Fruit fly (Drosophila melanogaster) whole organism, embryonic: ENCODE results near the gene PolE2.
A peak's percentile ranks its signal among the peaks of the same experiment; 100 is the strongest.

Experiments used
- Blimp-1 ChIP-seq: fragments of 200-800 bp; sonication (Bioruptor generic); optimal IDR thresholded peaks from 3 replicates; lab custom pipeline; 2018; ENCODE audit warnings: missing biosample characterization, missing genetic modification characterization, mild to moderate bottlenecking, moderate library complexity, missing genetic modification reagents
- Bteb2 ChIP-seq: fragments of 200-800 bp; sonication (Bioruptor generic); optimal IDR thresholded peaks from 2 replicates; lab custom pipeline; 2016; ENCODE audit warnings: missing biosample characterization, missing genetic modification characterization
- CG10267 ChIP-seq: fragments of 200-800 bp; sonication (Bioruptor generic); optimal IDR thresholded peaks from 2 replicates; lab custom pipeline; 2018; ENCODE audit warnings: missing biosample characterization, mild to moderate bottlenecking, missing genetic modification characterization, moderate library complexity
- CG10654 ChIP-seq: fragments of 200-800 bp; sonication (Bioruptor generic); optimal IDR thresholded peaks from 2 replicates; lab custom pipeline; 2016; ENCODE audit warnings: missing biosample characterization, missing genetic modification characterization
- CG11504 ChIP-seq: fragments of 200-800 bp; sonication (Bioruptor generic); optimal IDR thresholded peaks from 3 replicates; lab custom pipeline; 2019; ENCODE audit warnings: missing biosample characterization, mild to moderate bottlenecking, missing genetic modification characterization, moderate library complexity
- CG11696 ChIP-seq: fragments of 200-800 bp; sonication (Bioruptor generic); IDR thresholded peaks from 2 replicates; pipeline ENCODE4 v1.3.6; 2022; ENCODE audit warnings: missing biosample characterization, missing genetic modification characterization
- CG13123 ChIP-seq: fragments of 200-800 bp; sonication (Bioruptor generic); optimal IDR thresholded peaks from 2 replicates; lab custom pipeline; 2016; ENCODE audit warnings: missing biosample characterization, missing genetic modification characterization
- CG13894 ChIP-seq: fragments of 200-800 bp; sonication (Bioruptor generic); optimal IDR thresholded peaks from 3 replicates; lab custom pipeline; 2018; ENCODE audit warnings: missing biosample characterization, mild to moderate bottlenecking, missing genetic modification characterization, moderate library complexity
- CG15696 ChIP-seq: fragments of 200-800 bp; sonication (Bioruptor generic); optimal IDR thresholded peaks from 2 replicates; lab custom pipeline; 2019; ENCODE audit warnings: missing biosample characterization, mild to moderate bottlenecking, missing genetic modification characterization, moderate library complexity
- CG16813 ChIP-seq: fragments of 200-800 bp; sonication (Bioruptor generic); IDR thresholded peaks from 3 replicates; pipeline ENCODE4 v1.3.6; 2022; ENCODE audit warnings: missing biosample characterization, missing genetic modification characterization; ENCODE audit not compliant: partially characterized antibody
- CG16863 ChIP-seq: fragments of 200-800 bp; sonication (Bioruptor generic); optimal IDR thresholded peaks from 3 replicates; lab custom pipeline; 2016; ENCODE audit warnings: missing biosample characterization, missing genetic modification characterization
- CG17186 ChIP-seq: fragments of 200-800 bp; sonication (Bioruptor generic); optimal IDR thresholded peaks from 3 replicates; lab custom pipeline; 2017; ENCODE audit warnings: missing biosample characterization, missing genetic modification reagents, missing genetic modification characterization
- CG17359 ChIP-seq: fragments of 200-800 bp; sonication (Bioruptor generic); optimal IDR thresholded peaks from 3 replicates; lab custom pipeline; 2018; ENCODE audit warnings: missing biosample characterization, mild to moderate bottlenecking, missing genetic modification characterization, moderate library complexity
- CG17568 ChIP-seq: fragments of 200-800 bp; sonication (Bioruptor generic); optimal IDR thresholded peaks from 2 replicates; lab custom pipeline; 2018; ENCODE audit warnings: missing biosample characterization, mild to moderate bottlenecking, missing genetic modification characterization, moderate library complexity
- CG18619 ChIP-seq: fragments of 200-800 bp; sonication (Bioruptor generic); optimal IDR thresholded peaks from 3 replicates; lab custom pipeline; 2017; ENCODE audit warnings: missing biosample characterization, mild to moderate bottlenecking, missing genetic modification characterization
- CG2120 ChIP-seq: fragments of 200-800 bp; sonication (Bioruptor generic); optimal IDR thresholded peaks from 3 replicates; lab custom pipeline; 2016; ENCODE audit warnings: missing biosample characterization, missing genetic modification characterization
- CG31224 ChIP-seq: fragments of 200-800 bp; sonication (Bioruptor generic); IDR thresholded peaks from 2 replicates; pipeline ENCODE4 v1.3.6; 2022; ENCODE audit warnings: missing biosample characterization, missing genetic modification characterization
- CG3726 ChIP-seq: fragments of 200-800 bp; sonication (Bioruptor generic); IDR thresholded peaks from 3 replicates; pipeline ENCODE4, ENCODE4 v1.3.6; 2022; ENCODE audit warnings: missing biosample characterization, missing genetic modification characterization
- CG3995 ChIP-seq: fragments of 200-800 bp; sonication (Bioruptor generic); optimal IDR thresholded peaks from 3 replicates; lab custom pipeline; 2016; ENCODE audit warnings: missing biosample characterization, missing genetic modification characterization
- CG4707 ChIP-seq: fragments of 200-800 bp; sonication (Bioruptor generic); optimal IDR thresholded peaks from 2 replicates; lab custom pipeline; 2018; ENCODE audit warnings: missing biosample characterization, mild to moderate bottlenecking, missing genetic modification characterization, moderate library complexity
- CG5180 ChIP-seq: fragments of 200-800 bp; sonication (Bioruptor generic); optimal IDR thresholded peaks from 3 replicates; lab custom pipeline; 2017; ENCODE audit warnings: missing biosample characterization, missing genetic modification characterization, mild to moderate bottlenecking, moderate library complexity, missing genetic modification reagents
- CG6254 ChIP-seq: fragments of 200-800 bp; sonication (Bioruptor generic); optimal IDR thresholded peaks from 3 replicates; lab custom pipeline; 2017; ENCODE audit warnings: mild to moderate bottlenecking, missing biosample characterization, missing genetic modification reagents, missing genetic modification characterization
- CG6765 ChIP-seq: fragments of 200-800 bp; sonication (Bioruptor generic); optimal IDR thresholded peaks from 3 replicates; lab custom pipeline; 2017; ENCODE audit warnings: missing biosample characterization, mild to moderate bottlenecking, missing genetic modification characterization
- CG6854 ChIP-seq: fragments of 200-800 bp; sonication (Bioruptor generic); optimal IDR thresholded peaks from 3 replicates; lab custom pipeline; 2017; ENCODE audit warnings: missing biosample characterization, mild to moderate bottlenecking, missing genetic modification characterization
- CG9727 ChIP-seq: fragments of 200-800 bp; sonication (Bioruptor generic); optimal IDR thresholded peaks from 3 replicates; lab custom pipeline; 2017; ENCODE audit warnings: missing biosample characterization, mild to moderate bottlenecking, missing genetic modification characterization
- D19A ChIP-seq: fragments of 200-800 bp; optimal IDR thresholded peaks from 3 replicates; lab custom pipeline; 2019; ENCODE audit warnings: missing biosample characterization, mild to moderate bottlenecking, missing genetic modification characterization, moderate library complexity
- Dbx ChIP-seq: fragments of 200-800 bp; sonication (Bioruptor generic); IDR thresholded peaks from 3 replicates; pipeline ENCODE4 v1.3.6; 2022; ENCODE audit warnings: missing biosample characterization, missing genetic modification characterization
- HLHmδ ChIP-seq: fragments of 200-800 bp; sonication (Bioruptor generic); optimal IDR thresholded peaks from 2 replicates; lab custom pipeline; 2018; ENCODE audit warnings: missing biosample characterization, mild to moderate bottlenecking, missing genetic modification characterization, moderate library complexity
- Hr3 ChIP-seq: fragments of 200-800 bp; sonication (Bioruptor generic); optimal IDR thresholded peaks from 3 replicates; lab custom pipeline; 2016; ENCODE audit warnings: missing biosample characterization, missing genetic modification characterization
- Hr39 ChIP-seq: fragments of >200 bp; optimal IDR thresholded peaks from 2 replicates; lab custom pipeline; 2017
- Lim3 ChIP-seq: fragments of 200-800 bp; sonication (Bioruptor generic); IDR thresholded peaks from 2 replicates; pipeline ENCODE4 v1.3.6; 2022; ENCODE audit warnings: missing biosample characterization, missing genetic modification characterization
- NC2α ChIP-seq: fragments of 200-800 bp; sonication (Bioruptor generic); optimal IDR thresholded peaks from 2 replicates; lab custom pipeline; 2016; ENCODE audit warnings: missing biosample characterization, missing genetic modification characterization
- NK7.1 ChIP-seq: fragments of 200-800 bp; sonication (Bioruptor generic); optimal IDR thresholded peaks from 3 replicates; lab custom pipeline; 2016; ENCODE audit warnings: missing biosample characterization, missing genetic modification characterization
- Side ChIP-seq: fragments of 200-800 bp; sonication (Bioruptor generic); optimal IDR thresholded peaks from 2 replicates; lab custom pipeline; 2016; ENCODE audit warnings: missing biosample characterization, missing genetic modification characterization
- Sin3A ChIP-seq: fragments of >200 bp; optimal IDR thresholded peaks from 2 replicates; lab custom pipeline; 2018
- Trl ChIP-seq, 3 experiments: fragments of >200 bp in 2 of 3; fragments of 200-800 bp in 1 of 3; sonication (Bioruptor generic) in 1 of 3; optimal IDR thresholded peaks; 2 replicates in 1 of 3; 3 replicates in 2 of 3; lab custom pipeline; 2016 to 2017; ENCODE audit warnings: missing biosample characterization in 1 of 3, missing genetic modification characterization in 1 of 3
- bab2 ChIP-seq: fragments of 200-800 bp; sonication (Bioruptor generic); optimal IDR thresholded peaks from 2 replicates; lab custom pipeline; 2016; ENCODE audit warnings: missing biosample characterization, missing genetic modification characterization
- cwo ChIP-seq: fragments of 200-800 bp; sonication (Bioruptor generic); optimal IDR thresholded peaks from 3 replicates; lab custom pipeline; 2017; ENCODE audit warnings: missing biosample characterization, missing genetic modification characterization, mild to moderate bottlenecking, moderate library complexity, missing genetic modification reagents
- dati ChIP-seq: fragments of 200-800 bp; sonication (Bioruptor generic); IDR thresholded peaks from 2 replicates; pipeline ENCODE4 v1.3.6; 2022; ENCODE audit warnings: missing biosample characterization, missing genetic modification characterization
- dysf ChIP-seq: fragments of 200-800 bp; sonication (Bioruptor generic); IDR thresholded peaks from 3 replicates; pipeline ENCODE4 v1.3.6; 2022; ENCODE audit warnings: missing biosample characterization, missing genetic modification characterization
- gem ChIP-seq: fragments of 200-800 bp; sonication (Bioruptor generic); optimal IDR thresholded peaks from 2 replicates; lab custom pipeline; 2019; ENCODE audit warnings: missing biosample characterization, mild to moderate bottlenecking, missing genetic modification characterization, moderate library complexity
- kah ChIP-seq: fragments of 200-800 bp; sonication (Bioruptor generic); optimal IDR thresholded peaks from 2 replicates; lab custom pipeline; 2018; ENCODE audit warnings: missing biosample characterization, mild to moderate bottlenecking, missing genetic modification characterization
- kay ChIP-seq: fragments of 200-800 bp; sonication (Bioruptor generic); optimal IDR thresholded peaks from 2 replicates; lab custom pipeline; 2016; ENCODE audit warnings: missing biosample characterization, missing genetic modification characterization
- knrl ChIP-seq: fragments of 200-800 bp; sonication (Bioruptor generic); IDR thresholded peaks from 3 replicates; pipeline ENCODE4 v1.3.6; 2022; ENCODE audit warnings: missing biosample characterization, missing genetic modification characterization; ENCODE audit not compliant: partially characterized antibody
- luna ChIP-seq: fragments of 200-800 bp; sonication (Bioruptor generic); optimal IDR thresholded peaks from 2 replicates; lab custom pipeline; 2016; ENCODE audit warnings: missing biosample characterization, missing genetic modification characterization
- mam ChIP-seq: fragments of 200-800 bp; sonication (Bioruptor generic); optimal IDR thresholded peaks from 3 replicates; lab custom pipeline; 2016; ENCODE audit warnings: missing biosample characterization, missing genetic modification characterization
- nerfin-1 ChIP-seq: fragments of 200-800 bp; sonication (Bioruptor generic); optimal IDR thresholded peaks from 3 replicates; lab custom pipeline; 2019; ENCODE audit warnings: missing biosample characterization, mild to moderate bottlenecking, missing genetic modification characterization, moderate library complexity
- pros ChIP-seq: fragments of 200-800 bp; sonication (Bioruptor generic); optimal IDR thresholded peaks from 3 replicates; lab custom pipeline; 2019; ENCODE audit warnings: missing biosample characterization, mild to moderate bottlenecking, missing genetic modification characterization, moderate library complexity
- sc ChIP-seq, 3 experiments: fragments of >200 bp in 2 of 3; fragments of 200-800 bp in 1 of 3; sonication (Bioruptor generic) in 1 of 3; optimal IDR thresholded peaks; 2 replicates in 2 of 3; 3 replicates in 1 of 3; lab custom pipeline; 2017; ENCODE audit warnings: mild to moderate bottlenecking in 1 of 3, missing biosample characterization in 1 of 3, missing genetic modification characterization in 1 of 3, missing genetic modification reagents in 1 of 3
- tll ChIP-seq, 2 experiments: fragments of 200-800 bp in 1 of 2; fragments of >200 bp in 1 of 2; sonication (Bioruptor generic) in 1 of 2; optimal IDR thresholded peaks; 2 replicates each; lab custom pipeline; 2017 to 2019; ENCODE audit warnings: missing biosample characterization in 2 of 2, missing genetic modification characterization in 2 of 2, mild to moderate bottlenecking in 1 of 2, moderate library complexity in 1 of 2

PolE2 gene

dm6 chr3L:5902189-5902765 lies 5.0 kb upstream of the PolE2 start, which contains the start of gene QC (continued):
- no peak for TF ChIP-seq CG16813 (GFP tag; lab: Robert Waterston, UW)
- no peak for TF ChIP-seq CG9727
- TF ChIP-seq bab2 (GFP tag; lab: Kevin White, UChicago): no peak
- no peak for TF ChIP-seq Hr3
- no peak for TF ChIP-seq D19A (tag; lab: Kevin White, UChicago)
- no peak for TF ChIP-seq NC2α (GFP tag; lab: Kevin White, UChicago)
- no peak for TF ChIP-seq CG17568 (GFP tag; lab: Kevin White, UChicago)
- no peak for TF ChIP-seq CG11504
- no peak for TF ChIP-seq HLHmδ (GFP tag; lab: Kevin White, UChicago)
- no peak for TF ChIP-seq dysf (GFP tag; lab: Robert Waterston, UW)
- TF ChIP-seq CG31224 (GFP tag; lab: Robert Waterston, UW): no peak
- no peak for TF ChIP-seq CG4707 (GFP tag; lab: Kevin White, UChicago)
- no peak for TF ChIP-seq CG17186 (GFP tag; lab: Kevin White, UChicago)
- no peak for TF ChIP-seq CG6854 (GFP tag; lab: Kevin White, UChicago)
- TF ChIP-seq Bteb2 (GFP tag; lab: Kevin White, UChicago): no peak
- no peak for TF ChIP-seq CG13123 (GFP tag; lab: Kevin White, UChicago)
- TF ChIP-seq mam (GFP tag; lab: Kevin White, UChicago): no peak
- no peak for TF ChIP-seq CG18619 (GFP tag; lab: Kevin White, UChicago)
- no peak for TF ChIP-seq sc (optimal IDR thresholded peaks at IDR 0.05; lab: Kevin White, UChicago)
- no peak for TF ChIP-seq sc (GFP tag; optimal IDR thresholded peaks at IDR 0.05; lab: Kevin White, UChicago)
- no peak for TF ChIP-seq gem
- TF ChIP-seq Dbx: 0 out of 3 replicates have a peak, but pooled peaks have one; percentile 23
- no peak for TF ChIP-seq CG10654 (GFP tag; lab: Kevin White, UChicago)
- TF ChIP-seq CG5180 (GFP tag; lab: Kevin White, UChicago): no peak
- no peak for TF ChIP-seq NK7.1
- TF ChIP-seq CG15696 (tag; lab: Kevin White, UChicago): no peak
- TF ChIP-seq tll (GFP tag; optimal IDR thresholded peaks at IDR 0.05; lab: Kevin White, UChicago): no peak
- TF ChIP-seq dati (GFP tag; lab: Robert Waterston, UW): no peak
- no peak for TF ChIP-seq CG11696 (GFP tag; lab: Robert Waterston, UW)
- TF ChIP-seq pros: no peak
- no peak for TF ChIP-seq CG2120 (GFP tag; lab: Kevin White, UChicago)
- TF ChIP-seq knrl: no peak
- TF ChIP-seq Trl (optimal IDR thresholded peaks at IDR 0.05; lab: Kevin White, UChicago): peak in 1 of 2 experiments; percentile 25
- no peak for TF ChIP-seq Trl (GFP tag; optimal IDR thresholded peaks at IDR 0.05; lab: Kevin White, UChicago)
- TF ChIP-seq CG13894 (tag; lab: Kevin White, UChicago): no peak
- no peak for TF ChIP-seq CG6765 (GFP tag; lab: Kevin White, UChicago)
- TF ChIP-seq kay (GFP tag; lab: Kevin White, UChicago): peak; percentile 44
- TF ChIP-seq Sin3A (lab: Kevin White, UChicago): no peak
- no peak for TF ChIP-seq CG10267 (tag; lab: Kevin White, UChicago)
- no peak for TF ChIP-seq CG16863
- no peak for TF ChIP-seq Blimp-1 (GFP tag; lab: Kevin White, UChicago)
- no peak for TF ChIP-seq nerfin-1 (tag; lab: Kevin White, UChicago)
- TF ChIP-seq CG3726: no peak
- TF ChIP-seq CG3995 (GFP tag; lab: Kevin White, UChicago): no peak
- no peak for TF ChIP-seq cwo (GFP tag; lab: Kevin White, UChicago)
- no peak for TF ChIP-seq CG17359 (tag; lab: Kevin White, UChicago)
- TF ChIP-seq kah (GFP tag; lab: Kevin White, UChicago): no peak
- TF ChIP-seq Hr39: no peak
- no peak for TF ChIP-seq Lim3 (GFP tag; lab: Robert Waterston, UW)
- TF ChIP-seq luna (GFP tag; lab: Kevin White, UChicago): no peak
- TF ChIP-seq Side: no peak
- no peak for TF ChIP-seq CG6254 (GFP tag; lab: Kevin White, UChicago)
